Fruit fly (Drosophila melanogaster) whole organism, embryonic: ENCODE results near the gene CG45218.
A peak's percentile ranks its signal among the peaks of the same experiment; 100 is the strongest.

Experiments
- Atf-2 ChIP-seq: fragments of 200-800 bp; sonication (Bioruptor generic); optimal IDR thresholded peaks from 2 replicates; lab custom pipeline; 2016; ENCODE audit warnings: missing biosample characterization, missing genetic modification characterization
- CG11093 ChIP-seq: fragments of 200-800 bp; sonication (Bioruptor generic); IDR thresholded peaks from 3 replicates; pipeline ENCODE4 v1.3.6; 2022; ENCODE audit warnings: missing biosample characterization, missing genetic modification characterization
- CG11456 ChIP-seq: fragments of 200-800 bp; sonication (Bioruptor generic); IDR thresholded peaks from 3 replicates; pipeline ENCODE4 v1.3.6; 2022; ENCODE audit warnings: missing biosample characterization, missing genetic modification characterization
- CG12942 ChIP-seq: fragments of 200-800 bp; sonication (Bioruptor generic); optimal IDR thresholded peaks from 3 replicates; lab custom pipeline; 2016; ENCODE audit warnings: missing biosample characterization, missing genetic modification characterization
- CG13624 ChIP-seq: fragments of 200-800 bp; sonication (Bioruptor generic); optimal IDR thresholded peaks from 2 replicates; lab custom pipeline; 2016; ENCODE audit warnings: missing biosample characterization, missing genetic modification characterization
- CG14965 ChIP-seq: fragments of 200-800 bp; sonication (Bioruptor generic); optimal IDR thresholded peaks from 2 replicates; lab custom pipeline; 2016; ENCODE audit warnings: missing biosample characterization, missing genetic modification characterization, borderline replicate concordance
- CG15601 ChIP-seq: fragments of 200-800 bp; sonication (Bioruptor generic); optimal IDR thresholded peaks from 3 replicates; lab custom pipeline; 2019; ENCODE audit warnings: missing biosample characterization, mild to moderate bottlenecking, missing genetic modification characterization, moderate library complexity
- CG1602 ChIP-seq: fragments of 200-800 bp; sonication (Bioruptor generic); optimal IDR thresholded peaks from 3 replicates; lab custom pipeline; 2016; ENCODE audit warnings: missing biosample characterization, missing genetic modification characterization
- CG16815 ChIP-seq: fragments of 200-800 bp; sonication (Bioruptor generic); optimal IDR thresholded peaks from 3 replicates; lab custom pipeline; 2017; ENCODE audit warnings: missing biosample characterization, mild to moderate bottlenecking, missing genetic modification characterization
- CG17359 ChIP-seq: fragments of 200-800 bp; sonication (Bioruptor generic); optimal IDR thresholded peaks from 3 replicates; lab custom pipeline; 2018; ENCODE audit warnings: missing biosample characterization, mild to moderate bottlenecking, missing genetic modification characterization, moderate library complexity
- CG2129 ChIP-seq: fragments of 200-800 bp; sonication (Bioruptor generic); IDR thresholded peaks from 2 replicates; pipeline ENCODE4 v1.3.6; 2022; ENCODE audit warnings: missing biosample characterization, missing genetic modification characterization; ENCODE audit not compliant: partially characterized antibody
- CG2678 ChIP-seq: fragments of 200-800 bp; sonication (Bioruptor generic); optimal IDR thresholded peaks from 3 replicates; lab custom pipeline; 2019; ENCODE audit warnings: missing biosample characterization, mild to moderate bottlenecking, missing genetic modification characterization, moderate library complexity
- CG30020 ChIP-seq: fragments of 200-800 bp; optimal IDR thresholded peaks from 2 replicates; lab custom pipeline; 2019; ENCODE audit warnings: missing biosample characterization, mild to moderate bottlenecking, missing genetic modification characterization, moderate library complexity
- CG34376 ChIP-seq: fragments of 200-800 bp; sonication (Bioruptor generic); optimal IDR thresholded peaks from 2 replicates; lab custom pipeline; 2018; ENCODE audit warnings: missing biosample characterization, mild to moderate bottlenecking, missing genetic modification characterization
- CG3838 ChIP-seq: fragments of 200-800 bp; sonication (Bioruptor generic); optimal IDR thresholded peaks from 3 replicates; lab custom pipeline; 2016; ENCODE audit warnings: missing biosample characterization, missing genetic modification characterization
- CG3995 ChIP-seq: fragments of 200-800 bp; sonication (Bioruptor generic); optimal IDR thresholded peaks from 3 replicates; lab custom pipeline; 2016; ENCODE audit warnings: missing biosample characterization, missing genetic modification characterization
- CG5953 ChIP-seq: fragments of 200-800 bp; sonication (Bioruptor generic); IDR thresholded peaks from 2 replicates; pipeline ENCODE4 v1.3.6; 2022; ENCODE audit warnings: missing biosample characterization, missing genetic modification characterization
- CG6175 ChIP-seq: fragments of 200-800 bp; sonication (Bioruptor generic); IDR thresholded peaks from 3 replicates; pipeline ENCODE4 v1.3.6; 2022; ENCODE audit warnings: missing biosample characterization, missing genetic modification characterization
- CG6254 ChIP-seq: fragments of 200-800 bp; sonication (Bioruptor generic); optimal IDR thresholded peaks from 3 replicates; lab custom pipeline; 2017; ENCODE audit warnings: mild to moderate bottlenecking, missing biosample characterization, missing genetic modification reagents, missing genetic modification characterization
- CG7556 ChIP-seq: fragments of 200-800 bp; sonication (Bioruptor generic); optimal IDR thresholded peaks from 2 replicates; lab custom pipeline; 2017; ENCODE audit warnings: missing biosample characterization, mild to moderate bottlenecking, missing genetic modification characterization
- CG8281 ChIP-seq: fragments of 200-800 bp; sonication (Bioruptor generic); optimal IDR thresholded peaks from 2 replicates; lab custom pipeline; 2018; ENCODE audit warnings: missing biosample characterization, mild to moderate bottlenecking, missing genetic modification characterization, moderate library complexity
- CG9437 ChIP-seq: fragments of 200-800 bp; sonication (Bioruptor generic); optimal IDR thresholded peaks from 2 replicates; lab custom pipeline; 2018; ENCODE audit warnings: missing biosample characterization, mild to moderate bottlenecking, missing genetic modification characterization
- Camta ChIP-seq: fragments of 200-800 bp; sonication (Bioruptor generic); optimal IDR thresholded peaks from 2 replicates; lab custom pipeline; 2016; ENCODE audit warnings: missing biosample characterization, missing genetic modification characterization
- CkIIα-i1 ChIP-seq: fragments of 200-800 bp; sonication (Bioruptor generic); IDR thresholded peaks from 2 replicates; pipeline ENCODE4 v1.3.6; 2022; ENCODE audit warnings: missing biosample characterization, missing genetic modification characterization
- Dad ChIP-seq: fragments of 200-800 bp; sonication (Bioruptor generic); optimal IDR thresholded peaks from 3 replicates; lab custom pipeline; 2016; ENCODE audit warnings: missing biosample characterization, missing genetic modification characterization
- Dp ChIP-seq: fragments of 200-800 bp; sonication (Bioruptor generic); optimal IDR thresholded peaks from 2 replicates; lab custom pipeline; 2018; ENCODE audit warnings: missing biosample characterization, mild to moderate bottlenecking, missing genetic modification characterization, moderate library complexity
- Gsc ChIP-seq: fragments of 200-800 bp; sonication (Bioruptor generic); IDR thresholded peaks from 2 replicates; pipeline ENCODE4 v1.3.6; 2022; ENCODE audit warnings: missing biosample characterization, missing genetic modification characterization
- H15 ChIP-seq: fragments of 200-800 bp; sonication (Bioruptor generic); IDR thresholded peaks from 3 replicates; pipeline ENCODE4 v1.3.6; 2022; ENCODE audit warnings: missing biosample characterization, missing genetic modification characterization
- HmgD ChIP-seq: fragments of 200-800 bp; sonication (Bioruptor generic); optimal IDR thresholded peaks from 3 replicates; lab custom pipeline; 2016; ENCODE audit warnings: missing biosample characterization, missing genetic modification characterization
- Mrtf ChIP-seq: fragments of 200-800 bp; sonication (Bioruptor generic); IDR thresholded peaks from 3 replicates; pipeline ENCODE4 v1.3.6; 2022; ENCODE audit warnings: missing biosample characterization, missing genetic modification characterization
- Sox100B ChIP-seq: fragments of 200-800 bp; sonication (Bioruptor generic); optimal IDR thresholded peaks from 3 replicates; lab custom pipeline; 2018; ENCODE audit warnings: missing biosample characterization, mild to moderate bottlenecking, missing genetic modification characterization
- Vsx1 ChIP-seq: fragments of 200-800 bp; sonication (Bioruptor generic); optimal IDR thresholded peaks from 2 replicates; lab custom pipeline; 2017; ENCODE audit warnings: missing biosample characterization, mild to moderate bottlenecking, missing genetic modification characterization, missing genetic modification reagents
- ash1 ChIP-seq: fragments of 200-800 bp; sonication (Bioruptor generic); optimal IDR thresholded peaks from 2 replicates; lab custom pipeline; 2018; ENCODE audit warnings: missing biosample characterization, mild to moderate bottlenecking, missing genetic modification characterization
- chn ChIP-seq: fragments of 200-800 bp; sonication (Bioruptor generic); optimal IDR thresholded peaks from 2 replicates; lab custom pipeline; 2016; ENCODE audit warnings: missing biosample characterization, missing genetic modification characterization
- da ChIP-seq: fragments of 200-800 bp; sonication (Bioruptor generic); optimal IDR thresholded peaks from 2 replicates; lab custom pipeline; 2016; ENCODE audit warnings: missing biosample characterization, missing genetic modification characterization
- exex ChIP-seq: fragments of 200-800 bp; sonication (Bioruptor generic); optimal IDR thresholded peaks from 4 replicates; lab custom pipeline; 2018; ENCODE audit warnings: missing biosample characterization, mild to moderate bottlenecking, missing genetic modification characterization, moderate library complexity
- gcm ChIP-seq: fragments of 200-800 bp; sonication (Bioruptor generic); optimal IDR thresholded peaks from 2 replicates; lab custom pipeline; 2019; ENCODE audit warnings: missing biosample characterization, mild to moderate bottlenecking, missing genetic modification characterization, moderate library complexity
- gro ChIP-seq: fragments of 200-800 bp; sonication (Bioruptor generic); optimal IDR thresholded peaks from 2 replicates; lab custom pipeline; 2016; ENCODE audit warnings: missing biosample characterization, missing genetic modification characterization
- gt ChIP-seq: fragments of 200-800 bp; sonication (Bioruptor generic); IDR thresholded peaks from 2 replicates; pipeline ENCODE4 v1.3.6; 2022; ENCODE audit warnings: missing biosample characterization, missing genetic modification characterization
- jumu ChIP-seq: fragments of 200-800 bp; sonication (Bioruptor generic); optimal IDR thresholded peaks from 3 replicates; lab custom pipeline; 2016; ENCODE audit warnings: missing biosample characterization, missing genetic modification characterization
- lab ChIP-seq: fragments of 200-800 bp; sonication (Bioruptor generic); optimal IDR thresholded peaks from 3 replicates; lab custom pipeline; 2017; ENCODE audit warnings: missing biosample characterization, missing genetic modification characterization, mild to moderate bottlenecking, moderate library complexity, missing genetic modification reagents
- mld ChIP-seq: fragments of 200-800 bp; sonication (Bioruptor generic); IDR thresholded peaks from 3 replicates; pipeline ENCODE4 v1.3.6; 2022; ENCODE audit warnings: missing biosample characterization, missing genetic modification characterization; ENCODE audit not compliant: partially characterized antibody
- nerfin-1 ChIP-seq: fragments of 200-800 bp; sonication (Bioruptor generic); optimal IDR thresholded peaks from 3 replicates; lab custom pipeline; 2019; ENCODE audit warnings: missing biosample characterization, mild to moderate bottlenecking, missing genetic modification characterization, moderate library complexity
- otp ChIP-seq: fragments of 200-800 bp; sonication (Bioruptor generic); IDR thresholded peaks from 3 replicates; pipeline ENCODE4, ENCODE4 v1.3.6; 2022; ENCODE audit warnings: missing biosample characterization, missing genetic modification characterization
- phol ChIP-seq: fragments of 200-800 bp; sonication (Bioruptor generic); optimal IDR thresholded peaks from 3 replicates; lab custom pipeline; 2018; ENCODE audit warnings: missing biosample characterization, mild to moderate bottlenecking, missing genetic modification characterization, moderate library complexity
- pita ChIP-seq: fragments of 200-800 bp; sonication (Bioruptor generic); optimal IDR thresholded peaks from 2 replicates; lab custom pipeline; 2017; ENCODE audit warnings: missing biosample characterization, mild to moderate bottlenecking, missing genetic modification characterization
- schlank ChIP-seq: fragments of 200-800 bp; sonication (Bioruptor generic); optimal IDR thresholded peaks from 2 replicates; lab custom pipeline; 2018; ENCODE audit warnings: missing biosample characterization, mild to moderate bottlenecking, missing genetic modification characterization
- stc ChIP-seq: fragments of 200-800 bp; sonication (Bioruptor generic); IDR thresholded peaks from 2 replicates; pipeline ENCODE4 v1.3.6; 2022; ENCODE audit warnings: missing biosample characterization, missing genetic modification characterization
- tio ChIP-seq: fragments of 200-800 bp; sonication (Bioruptor generic); optimal IDR thresholded peaks from 2 replicates; lab custom pipeline; 2017; ENCODE audit warnings: missing biosample characterization, missing genetic modification characterization, inconsistent platforms
- zfh1 ChIP-seq: fragments of 200-800 bp; sonication (Bioruptor generic); IDR thresholded peaks from 3 replicates; pipeline ENCODE4 v1.3.6; 2022; ENCODE audit warnings: missing biosample characterization, missing genetic modification characterization

Gene CG45218

DNA sequence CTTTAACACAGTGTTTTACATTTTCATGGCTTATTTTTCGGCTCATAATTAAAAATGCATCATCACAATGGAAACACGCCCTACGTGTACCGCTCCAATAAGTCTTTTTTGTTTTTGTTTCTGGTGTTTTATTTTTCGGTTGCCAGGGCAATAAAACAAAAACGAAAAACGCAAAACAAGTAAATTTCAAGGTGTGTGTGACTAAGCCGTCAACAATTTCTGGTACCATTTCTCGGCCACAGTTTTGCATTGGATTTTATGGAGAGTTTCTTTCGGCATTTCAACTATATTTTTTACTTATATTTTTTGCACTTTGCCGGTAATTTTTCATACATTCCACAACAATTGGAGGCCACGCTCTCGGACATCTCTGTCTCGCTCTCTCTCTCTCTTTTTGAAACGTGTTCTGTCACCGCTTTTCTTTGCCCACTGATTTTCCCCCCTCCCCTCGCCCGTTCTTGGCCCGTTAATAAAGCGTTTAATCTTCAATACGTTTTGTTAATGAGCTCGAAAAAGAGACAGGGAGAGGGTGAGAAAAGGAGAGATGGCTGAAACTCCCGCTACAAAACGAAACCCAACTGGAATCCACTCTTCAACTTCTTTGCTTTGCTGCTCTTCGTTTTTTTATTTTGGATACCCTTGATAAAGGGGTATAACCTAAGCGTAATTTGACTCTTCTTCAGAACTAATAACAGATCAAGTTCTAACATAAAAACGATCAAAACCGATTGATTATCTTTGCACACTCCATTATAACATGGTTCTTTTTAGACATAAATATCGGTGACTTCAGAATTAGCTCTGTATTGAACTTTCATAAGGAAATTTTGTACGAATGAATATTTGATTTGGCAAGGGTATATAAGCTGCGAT lies 2.6 kb upstream of the CG45218 start (continued):
- peak; percentile 29 for TF ChIP-seq CG13624 (GFP tag; lab: Kevin White, UChicago)
- no peak for TF ChIP-seq Dad (GFP tag; lab: Kevin White, UChicago)
- TF ChIP-seq CG15601 (tag; lab: Kevin White, UChicago), result no peak
- TF ChIP-seq CG17359, result peak; percentile 41
- TF ChIP-seq gt (GFP tag; lab: Robert Waterston, UW), result no peak
- TF ChIP-seq jumu (GFP tag; lab: Kevin White, UChicago), result no peak
- TF ChIP-seq pita (GFP tag; lab: Kevin White, UChicago), result no peak
- no peak for TF ChIP-seq HmgD (GFP tag; lab: Kevin White, UChicago)
- no peak for TF ChIP-seq da (GFP tag; lab: Kevin White, UChicago)
- TF ChIP-seq CG16815 (GFP tag; lab: Kevin White, UChicago), result no peak
- TF ChIP-seq CG11456, result no peak
- peak; percentile 54 for TF ChIP-seq CG2678
- no peak for TF ChIP-seq gro
- no peak for TF ChIP-seq CG2129 (GFP tag; lab: Robert Waterston, UW)
- TF ChIP-seq zfh1 (GFP tag; lab: Robert Waterston, UW), result no peak
- no peak for TF ChIP-seq CG3838 (GFP tag; lab: Kevin White, UChicago)
- peak; percentile 51 for TF ChIP-seq phol (tag; lab: Kevin White, UChicago)
- no peak for TF ChIP-seq CG9437
- TF ChIP-seq gcm (GFP tag; lab: Kevin White, UChicago), result no peak
- TF ChIP-seq CG6254 (GFP tag; lab: Kevin White, UChicago), result peak; percentile 3
- no peak for TF ChIP-seq H15
- no peak for TF ChIP-seq Atf-2 (GFP tag; lab: Kevin White, UChicago)
- no peak for TF ChIP-seq Dp (GFP tag; lab: Kevin White, UChicago)
- no peak for TF ChIP-seq chn (GFP tag; lab: Kevin White, UChicago)
- no peak for TF ChIP-seq Gsc (GFP tag; lab: Robert Waterston, UW)
- no peak for TF ChIP-seq stc
- no peak for TF ChIP-seq CG34376 (GFP tag; lab: Kevin White, UChicago)
- no peak for TF ChIP-seq CG12942 (GFP tag; lab: Kevin White, UChicago)
- no peak for TF ChIP-seq CG11093
- TF ChIP-seq CG30020 (tag; lab: Kevin White, UChicago), result no peak
- no peak for TF ChIP-seq otp
- no peak for TF ChIP-seq tio
- TF ChIP-seq CkIIα-i1 (GFP tag; lab: Robert Waterston, UW), result no peak
- TF ChIP-seq CG1602 (GFP tag; lab: Kevin White, UChicago), result no peak
- no peak for TF ChIP-seq Mrtf
- TF ChIP-seq CG6175 (GFP tag; lab: Robert Waterston, UW), result no peak
- no peak for TF ChIP-seq Camta (GFP tag; lab: Kevin White, UChicago)
- TF ChIP-seq CG8281 (tag; lab: Kevin White, UChicago), result no peak
- TF ChIP-seq CG5953 (GFP tag; lab: Robert Waterston, UW), result no peak
- TF ChIP-seq Vsx1 (GFP tag; lab: Kevin White, UChicago), result no peak
- peak; percentile 17 for TF ChIP-seq lab (GFP tag; lab: Kevin White, UChicago)
- no peak for TF ChIP-seq CG3995
- no peak for TF ChIP-seq exex
- no peak for TF ChIP-seq schlank (tag; lab: Kevin White, UChicago)
- TF ChIP-seq CG14965, result no peak
- no peak for TF ChIP-seq ash1
- TF ChIP-seq Sox100B (GFP tag; lab: Kevin White, UChicago), result peak; percentile 29
- no peak for TF ChIP-seq nerfin-1
- TF ChIP-seq mld (GFP tag; lab: Robert Waterston, UW), result no peak
- peak; percentile 26 for TF ChIP-seq CG7556
